Worm (Caenorhabditis elegans): Measurements from ENCODE around the gene K10G4.5.

K10G4.5 gene

ce11 chrV:17327867-17328266, 26.6 kb upstream of the K10G4.5 start, which contains the start of gene sdz-16:
sdz-16 (minus strand) TSS chrV:17327967.
- no peak for TF ChIP-seq nhr-12 (tag; optimal IDR thresholded peaks at IDR 0.05)

DNA sequence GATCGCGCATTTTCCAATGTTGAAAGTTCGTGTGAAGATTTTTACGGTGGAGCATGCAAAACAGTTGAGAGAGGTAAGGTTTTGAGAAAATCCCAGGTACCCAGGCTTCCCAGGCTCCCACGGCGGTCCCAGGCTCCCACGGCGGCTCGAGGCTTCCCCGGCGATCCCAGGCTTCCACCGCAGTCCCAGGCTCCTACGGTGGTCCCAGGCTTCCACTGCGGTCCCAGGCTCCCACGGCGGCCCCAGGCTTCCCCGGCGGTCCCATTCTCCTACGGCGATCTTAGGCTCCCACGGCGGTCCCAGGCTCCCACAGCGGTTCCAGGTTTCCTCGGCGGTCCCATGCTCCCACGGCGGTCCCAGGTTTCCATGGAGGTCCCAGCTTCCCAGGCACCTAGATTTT, 22.6 kb upstream of the K10G4.5 start:
- no peak for TF ChIP-seq fkh-2 (tag; optimal IDR thresholded peaks at IDR 0.05)

DNA sequence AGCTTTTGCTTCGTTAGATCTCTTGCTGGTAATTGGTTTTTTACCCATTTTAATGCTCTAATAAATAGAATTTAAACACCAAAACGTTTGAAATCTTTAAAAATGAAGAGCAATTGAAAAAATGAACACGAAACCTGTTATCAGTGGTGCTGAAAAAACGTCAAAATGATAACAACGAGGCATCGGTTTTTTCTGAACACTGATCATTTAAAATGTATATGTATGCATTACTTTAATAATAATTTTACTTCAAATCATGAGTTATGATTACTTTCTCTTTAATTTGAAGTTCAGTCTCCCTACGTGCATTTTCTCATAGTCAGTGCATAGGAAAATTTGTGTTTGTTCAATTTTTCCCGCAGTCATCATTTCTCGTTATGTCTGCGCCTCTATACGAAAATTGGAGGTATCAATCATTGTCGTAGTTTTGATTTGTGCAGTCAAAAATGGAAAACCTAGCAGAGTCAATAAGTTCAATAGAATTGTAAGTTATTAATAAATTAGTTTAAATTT, 21.2 kb upstream of the K10G4.5 start, which contains the start of gene F31E9.3:
F31E9.3 (plus strand) TSS at position 194 of the 513 bp plus-strand sequence.
- TF ChIP-seq mdl-1 (tag; optimal IDR thresholded peaks at IDR 0.05) = no peak
- peak; percentile 70 for TF ChIP-seq elt-2 (tag; optimal IDR thresholded peaks at IDR 0.05)
- peak; percentile 13 for TF ChIP-seq pha-4 (tag; optimal IDR thresholded peaks at IDR 0.05)
- no peak for TF ChIP-seq skn-1 (tag; optimal IDR thresholded peaks at IDR 0.05)

DNA sequence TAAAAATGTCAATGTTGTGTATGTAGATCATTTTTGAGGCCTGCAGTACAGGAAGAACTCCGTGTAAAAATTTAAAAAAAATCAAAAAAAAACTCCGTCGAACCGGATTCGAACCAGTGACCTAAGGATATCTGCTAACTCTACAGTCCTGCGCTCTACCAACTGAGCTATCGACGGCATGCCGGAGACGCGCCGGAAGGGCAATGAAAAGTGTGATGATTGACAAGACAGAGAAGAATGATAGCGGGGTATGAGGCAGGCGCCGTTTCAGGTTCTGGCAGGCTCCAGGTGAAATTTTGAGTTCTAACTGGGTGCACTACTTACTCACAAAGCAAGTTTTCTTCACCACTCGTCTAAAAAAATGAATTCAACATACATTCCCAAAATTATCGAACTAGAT, 16.5 kb upstream of the K10G4.5 start, which contains the start of gene srz-58:
srz-58 (plus strand) TSS at position 362 of the 400 bp plus-strand sequence.
- no peak for TF ChIP-seq ceh-82 (tag; optimal IDR thresholded peaks at IDR 0.05)
- TF ChIP-seq ztf-4 (tag; optimal IDR thresholded peaks at IDR 0.05) = no peak
- TF ChIP-seq elt-3 (tag; optimal IDR thresholded peaks at IDR 0.05) = no peak
- TF ChIP-seq egl-5 (tag; optimal IDR thresholded peaks at IDR 0.05) = no peak
- no peak for TF ChIP-seq elt-1 (tag; optimal IDR thresholded peaks at IDR 0.05)
- no peak for TF ChIP-seq nhr-77 (tag; optimal IDR thresholded peaks at IDR 0.05)
- TF ChIP-seq pha-4 (tag; optimal IDR thresholded peaks at IDR 0.05) = no peak
- no peak for TF ChIP-seq nhr-11 (tag; optimal IDR thresholded peaks at IDR 0.05)
- TF ChIP-seq hmg-11 (tag; optimal IDR thresholded peaks at IDR 0.05) = no peak
- no peak for TF ChIP-seq nhr-67 (tag; optimal IDR thresholded peaks at IDR 0.05)
- no peak for TF ChIP-seq skn-1 (tag; optimal IDR thresholded peaks at IDR 0.05)
- TF ChIP-seq snpc-4 (tag; optimal IDR thresholded peaks at IDR 0.05) = no peak
- no peak for TF ChIP-seq unc-39 (tag; optimal IDR thresholded peaks at IDR 0.05)
- TF ChIP-seq ama-1 (optimal IDR thresholded peaks at IDR 0.05) = no peak
- TF ChIP-seq lsy-12 (tag; optimal IDR thresholded peaks at IDR 0.05) = no peak
- TF ChIP-seq aly-2 (tag; optimal IDR thresholded peaks at IDR 0.05) = no peak

- TF ChIP-seq unc-39 (tag; optimal IDR thresholded peaks at IDR 0.05) (no peak), ztf-4 (tag; optimal IDR thresholded peaks at IDR 0.05) (no peak), pha-4 (tag; optimal IDR thresholded peaks at IDR 0.05) (no peak), daf-12 (tag; optimal IDR thresholded peaks at IDR 0.05) (no peak), ceh-28 (tag; optimal IDR thresholded peaks at IDR 0.05) (no peak), snpc-4 (tag; optimal IDR thresholded peaks at IDR 0.05) (no peak), tbx-2 (tag; optimal IDR thresholded peaks at IDR 0.05) (no peak), unc-62 (GFP tag; optimal IDR thresholded peaks at IDR 0.05) (no peak), ZK546.5 (tag; optimal IDR thresholded peaks at IDR 0.05) (no peak), lin-15B (tag; optimal IDR thresholded peaks at IDR 0.05) (no peak), ceh-9 (tag; optimal IDR thresholded peaks at IDR 0.05) (no peak), elt-3 (tag; optimal IDR thresholded peaks at IDR 0.05) (no peak), lin-39 (tag; optimal IDR thresholded peaks at IDR 0.05) (no peak), fkh-2 (tag; optimal IDR thresholded peaks at IDR 0.05) (no peak)
Observed at ce11 chrV:17317297-17317696, 16.0 kb upstream of the K10G4.5 start.

- TF ChIP-seq nhr-77 (tag; optimal IDR thresholded peaks at IDR 0.05) (no peak), egl-5 (tag; optimal IDR thresholded peaks at IDR 0.05) (no peak), nhr-43 (tag; optimal IDR thresholded peaks at IDR 0.05; ENCODE audit: poor library complexity, severe bottlenecking) (no peak), fkh-2 (tag; optimal IDR thresholded peaks at IDR 0.05) (no peak), mml-1 (tag; optimal IDR thresholded peaks at IDR 0.05) (no peak), ceh-82 (tag; optimal IDR thresholded peaks at IDR 0.05) (no peak), nhr-25 (tag; optimal IDR thresholded peaks at IDR 0.05) (no peak)
Observed at ce11 chrV:17315063-17315462, 13.8 kb upstream of the K10G4.5 start, which contains the start of gene F31E9.6. F31E9.6 (minus strand) TSS chrV:17315153.

- TF ChIP-seq elt-1 (tag; optimal IDR thresholded peaks at IDR 0.05) (no peak), nhr-25 (tag; optimal IDR thresholded peaks at IDR 0.05) (no peak)
Observed at ce11 chrV:17312386-17312785, 11.1 kb upstream of the K10G4.5 start, which contains the start of gene Y61B8B.3. Y61B8B.3 (minus strand) TSS chrV:17312486.

All from whole organism, L3 larva.